Worm (Caenorhabditis elegans) whole organism, L4/young adult: ENCODE data around the gene E02C12.19.

Experiments used
- W03F9.2 ChIP-seq: fragments of 150-350 bp; optimal IDR thresholded peaks from 2 replicates; lab custom pipeline; 2014; ENCODE audit warnings: missing biosample characterization, missing genetic modification characterization
- dao-5 ChIP-seq: sonication (generic microtip); optimal IDR thresholded peaks from 2 replicates; lab custom pipeline; 2016; ENCODE audit warnings: missing genotype, missing genetic modification characterization, moderate library complexity, missing compliant biosample characterization
- him-1 ChIP-seq: sonication (generic microtip); optimal IDR thresholded peaks from 2 replicates; lab custom pipeline; 2016; ENCODE audit warnings: missing genotype, missing genetic modification reagents, missing genetic modification characterization, missing compliant biosample characterization

E02C12.19 gene

ce11 chrV:9376417-9376816 lies at the start of gene E02C12.19:
TSS of gene E02C12.19 (minus strand) at chrV:9376517.
- TF ChIP-seq W03F9.2 (no peak), him-1 (tag; lab: Kevin White, UChicago) (no peak), dao-5 (tag; lab: Kevin White, UChicago) (no peak)

DNA sequence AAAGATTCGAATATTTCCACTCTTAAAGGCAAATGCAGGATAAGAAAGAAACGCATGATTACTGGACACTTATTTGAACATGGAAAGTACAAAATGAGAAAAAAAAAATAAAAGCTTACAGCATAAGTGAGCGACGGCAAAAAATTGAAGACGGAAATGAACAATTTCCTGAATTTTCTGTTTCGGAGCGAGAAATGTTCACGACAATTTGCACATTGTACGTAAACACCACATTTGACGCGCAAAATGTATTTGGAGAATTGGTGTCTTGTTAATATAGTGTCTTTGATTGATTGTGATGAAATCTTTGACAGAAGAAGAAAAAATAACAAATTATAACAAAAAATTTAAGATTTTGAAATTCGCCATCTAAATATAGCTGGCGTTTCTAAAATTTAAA lies 49.3 kb upstream of the E02C12.19 start, which contains the start of gene F36D4.5:
F36D4.5 (minus strand) TSS at position 225 of the 400 bp plus-strand sequence.
- TF ChIP-seq him-1 (tag; lab: Kevin White, UChicago), result no peak
- TF ChIP-seq W03F9.2, result peak; percentile 35

- TF ChIP-seq him-1 (tag; lab: Kevin White, UChicago), result no peak
- no peak for TF ChIP-seq W03F9.2
- no peak for TF ChIP-seq dao-5 (tag; lab: Kevin White, UChicago)
Measured at ce11 chrV:9424514-9424913, 48.2 kb upstream of the E02C12.19 start.

ce11 chrV:9423539-9423938 lies 47.2 kb upstream of the E02C12.19 start:
- TF ChIP-seq dao-5 (tag; lab: Kevin White, UChicago) (no peak), W03F9.2 (no peak), him-1 (tag; lab: Kevin White, UChicago) (no peak)

DNA sequence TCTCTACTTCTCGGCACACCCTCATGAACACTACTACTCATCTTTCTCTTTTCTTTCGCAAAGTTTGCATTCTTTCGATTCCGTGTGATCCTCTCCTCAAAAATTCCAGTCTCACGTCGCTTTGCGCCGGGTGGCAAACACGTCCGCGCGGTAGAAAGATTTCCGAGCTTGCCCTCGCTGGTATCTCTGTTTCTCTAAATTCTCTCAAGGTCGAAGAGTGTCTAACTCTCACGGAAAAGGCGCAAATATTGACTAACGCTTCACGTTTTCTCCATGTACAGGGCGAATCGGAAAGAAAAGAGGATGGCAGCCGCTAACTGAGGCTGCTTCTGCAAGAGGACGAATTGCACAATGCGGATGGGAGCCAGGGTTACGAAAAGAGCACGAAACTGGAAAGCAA lies 46.4 kb upstream of the E02C12.19 start:
- TF ChIP-seq dao-5 (tag; lab: Kevin White, UChicago) (no peak), him-1 (tag; lab: Kevin White, UChicago) (no peak), W03F9.2 (no peak)

DNA sequence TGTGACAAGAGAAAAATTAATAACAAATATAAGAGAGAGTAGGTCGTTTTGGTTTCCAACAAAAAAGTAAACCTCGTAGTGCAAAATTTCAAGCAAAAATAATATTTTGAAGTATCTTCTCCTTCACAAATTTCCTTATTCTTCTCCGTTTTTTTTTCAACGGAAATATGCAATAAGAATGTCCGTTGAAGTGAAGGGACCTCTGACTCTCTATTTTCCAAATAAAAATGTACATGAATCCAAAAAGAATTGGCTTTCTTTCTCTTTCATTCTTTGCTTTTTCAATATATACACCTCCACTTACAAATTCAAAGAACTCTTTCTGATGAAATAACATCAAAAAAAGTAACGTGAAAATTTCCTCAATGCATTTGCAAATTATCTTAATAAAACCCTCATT lies 40.3 kb upstream of the E02C12.19 start, which contains the start of gene F36D4.1:
F36D4.1 (plus strand) TSS at position 301 of the 400 bp plus-strand sequence.
- TF ChIP-seq W03F9.2 (no peak), him-1 (tag; lab: Kevin White, UChicago) (no peak), dao-5 (tag; lab: Kevin White, UChicago) (no peak)

DNA sequence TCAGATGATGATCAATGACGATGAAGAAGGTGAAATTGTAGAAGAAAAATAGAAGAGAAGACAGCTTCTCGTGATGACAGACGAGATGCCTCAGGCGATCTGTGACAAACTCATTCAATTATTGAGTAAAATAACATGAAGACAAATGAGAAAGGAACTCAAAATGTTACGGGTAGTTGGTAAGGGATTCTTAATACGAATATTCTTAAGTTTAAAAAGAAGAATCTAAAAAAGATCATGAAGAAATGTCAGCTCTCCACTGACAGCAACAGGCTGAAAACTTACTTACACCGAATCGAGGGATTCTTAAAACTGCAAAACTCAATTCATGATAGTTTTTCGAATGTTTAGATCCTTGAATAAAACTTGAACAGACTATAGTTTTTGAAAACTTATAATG lies 38.2 kb upstream of the E02C12.19 start, which contains the start of gene F36D4.4:
F36D4.4 (minus strand) TSS at position 101 of the 400 bp plus-strand sequence.
- TF ChIP-seq W03F9.2 (no peak), dao-5 (tag; lab: Kevin White, UChicago) (no peak), him-1 (tag; lab: Kevin White, UChicago) (no peak)

DNA sequence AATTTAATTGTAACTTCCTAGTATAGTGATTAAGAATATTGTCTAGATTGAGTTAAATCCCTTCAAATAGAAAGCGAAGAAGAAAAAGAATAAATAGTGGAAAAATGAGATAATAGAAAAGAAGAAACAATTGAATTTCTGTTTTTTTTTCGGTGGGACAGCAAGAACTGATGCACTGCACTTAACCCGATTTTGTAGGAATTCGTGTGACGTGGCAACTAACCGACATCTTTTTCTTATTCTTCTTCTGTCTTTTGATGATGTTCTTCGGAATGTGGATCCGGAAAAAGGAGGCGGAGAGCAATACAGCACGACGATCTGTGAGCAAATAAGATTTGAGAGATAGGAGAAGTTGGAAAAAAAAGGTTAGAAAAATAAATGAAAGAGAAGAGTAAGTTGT lies 32.6 kb upstream of the E02C12.19 start:
- TF ChIP-seq him-1 (tag; lab: Kevin White, UChicago) (no peak), W03F9.2 (no peak), dao-5 (tag; lab: Kevin White, UChicago) (no peak)

DNA sequence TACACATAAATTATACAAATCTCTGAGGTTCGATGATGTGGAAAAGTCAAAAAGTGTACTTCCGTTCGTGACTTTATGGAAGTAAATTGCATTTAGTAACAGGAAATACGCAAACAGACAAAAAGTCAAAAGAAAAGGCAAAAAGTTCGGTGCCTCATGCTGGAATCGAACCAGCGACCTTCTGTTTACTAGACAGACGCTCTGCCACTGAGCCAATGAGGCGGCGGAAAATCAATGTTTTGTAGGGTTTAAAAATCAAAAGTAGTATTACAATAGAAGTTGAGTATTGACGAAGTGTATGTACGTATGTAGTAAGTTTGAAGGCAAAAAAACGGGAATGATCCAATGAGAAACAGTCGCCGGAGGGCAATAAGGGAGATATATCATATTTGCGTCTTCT lies 30.6 kb upstream of the E02C12.19 start:
- TF ChIP-seq W03F9.2 (no peak), dao-5 (tag; lab: Kevin White, UChicago) (no peak), him-1 (tag; lab: Kevin White, UChicago) (no peak)

DNA sequence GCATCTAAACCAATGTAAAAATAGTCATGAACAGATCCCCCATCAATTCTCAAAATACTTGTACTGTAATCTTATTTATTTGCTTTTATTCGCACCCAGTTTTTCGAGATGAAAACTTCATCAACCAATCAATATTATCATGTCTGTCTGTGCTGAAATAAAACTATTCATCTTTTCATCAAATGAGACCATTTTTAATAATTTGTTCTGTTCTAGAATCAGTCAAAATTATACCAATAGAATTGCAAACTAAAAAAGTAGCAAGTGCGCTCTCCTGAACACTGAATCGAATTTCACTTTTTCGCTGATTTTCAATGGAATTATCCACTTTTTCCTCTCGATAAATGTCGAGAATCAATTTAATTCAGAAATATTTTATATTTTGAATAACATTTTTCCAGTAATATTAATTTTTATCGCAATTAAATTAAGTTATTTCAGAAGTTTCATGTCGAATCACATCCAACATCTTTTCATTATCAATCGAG lies 23.6 kb upstream of the E02C12.19 start, which contains the start of gene trpp-4:
trpp-4 (plus strand) TSS at position 442 of the 488 bp plus-strand sequence.
- TF ChIP-seq W03F9.2 (no peak), him-1 (tag; lab: Kevin White, UChicago) (no peak), dao-5 (tag; lab: Kevin White, UChicago) (no peak)

DNA sequence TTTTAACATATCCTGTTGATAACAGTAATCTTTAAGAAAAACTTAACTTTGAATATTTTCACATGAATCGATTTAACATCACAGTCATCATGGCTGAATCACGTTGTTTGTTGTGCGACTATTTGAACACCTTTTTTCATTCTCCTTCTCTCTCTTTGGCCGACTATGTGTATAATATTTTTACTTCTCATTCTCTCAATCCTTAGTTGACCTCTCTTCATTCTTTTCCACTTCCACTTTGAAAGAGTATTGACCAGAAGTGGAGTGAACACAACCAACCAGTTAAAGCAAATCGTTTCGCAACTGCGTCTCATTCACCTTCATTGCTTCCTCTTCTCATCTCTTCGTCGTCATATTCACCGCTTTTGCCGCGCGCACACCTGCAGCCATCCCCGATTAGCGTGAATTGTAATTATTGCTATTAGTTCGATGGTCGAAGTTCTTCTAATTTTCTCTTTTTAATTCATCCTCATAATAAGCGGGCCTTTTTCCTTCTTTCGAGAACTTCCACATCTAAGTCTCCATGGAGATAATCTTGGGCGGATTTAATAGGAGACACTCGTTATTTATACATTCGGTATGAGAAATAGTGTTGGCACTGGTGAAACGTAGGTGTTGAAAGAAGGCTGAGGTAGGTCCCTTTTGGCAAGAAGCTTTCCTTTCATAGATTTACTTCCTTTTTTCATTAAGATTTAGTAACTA lies 18.8 kb upstream of the E02C12.19 start:
- TF ChIP-seq dao-5 (tag; lab: Kevin White, UChicago) (no peak), W03F9.2 (no peak), him-1 (tag; lab: Kevin White, UChicago) (no peak)

DNA sequence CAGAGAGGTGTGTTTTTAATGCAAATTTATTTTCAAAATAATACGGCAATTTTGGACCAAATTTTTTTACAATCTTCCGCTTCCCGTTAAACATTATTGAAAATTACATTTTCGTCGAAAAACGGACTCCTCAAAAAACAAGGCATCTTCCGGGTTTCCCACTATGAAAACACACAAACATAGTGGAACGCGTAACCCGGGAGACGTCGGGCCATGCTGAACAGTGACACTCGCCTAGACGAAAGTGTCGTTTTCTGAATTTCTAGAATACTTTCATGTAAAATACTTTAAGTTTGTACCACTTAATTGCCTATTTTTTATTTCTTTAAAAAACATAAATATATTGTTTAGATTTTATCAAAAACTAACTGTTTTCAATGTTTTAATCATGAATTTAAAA lies 15.6 kb upstream of the E02C12.19 start:
- TF ChIP-seq him-1 (tag; lab: Kevin White, UChicago), result no peak
- TF ChIP-seq W03F9.2, result no peak
- TF ChIP-seq dao-5 (tag; lab: Kevin White, UChicago), result no peak

- TF ChIP-seq dao-5 (tag; lab: Kevin White, UChicago) (no peak), W03F9.2 (no peak), him-1 (tag; lab: Kevin White, UChicago) (no peak)
Measured at ce11 chrV:9386143-9386542, 9.8 kb upstream of the E02C12.19 start, which contains the start of gene hum-2. TSS of gene hum-2 (plus strand) at chrV:9386175.

DNA sequence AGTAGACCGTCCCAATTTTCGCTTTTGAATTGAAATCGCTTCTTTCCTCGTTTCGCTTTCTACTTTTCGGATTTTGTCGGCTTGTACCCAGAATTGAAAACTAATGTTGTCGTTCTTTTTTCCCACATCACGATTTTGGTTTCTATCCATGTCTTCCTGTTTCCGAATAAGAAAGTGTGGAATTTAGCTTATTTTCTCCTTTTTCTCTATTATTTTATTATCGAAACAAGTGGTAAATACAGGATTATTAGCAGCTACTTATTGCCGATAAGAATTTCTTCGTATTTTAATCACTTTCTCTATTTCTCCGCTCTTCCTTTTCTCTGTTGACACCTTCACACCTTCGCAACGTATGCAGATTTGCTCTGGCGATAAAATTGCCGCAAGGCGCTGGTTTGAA lies 8.6 kb upstream of the E02C12.19 start:
- no peak for TF ChIP-seq dao-5 (tag; lab: Kevin White, UChicago)
- no peak for TF ChIP-seq him-1 (tag; lab: Kevin White, UChicago)
- TF ChIP-seq W03F9.2, result no peak
